Fruit fly (Drosophila melanogaster): ENCODE measurements around the gene CG4928.

The CG4928 gene

DNA sequence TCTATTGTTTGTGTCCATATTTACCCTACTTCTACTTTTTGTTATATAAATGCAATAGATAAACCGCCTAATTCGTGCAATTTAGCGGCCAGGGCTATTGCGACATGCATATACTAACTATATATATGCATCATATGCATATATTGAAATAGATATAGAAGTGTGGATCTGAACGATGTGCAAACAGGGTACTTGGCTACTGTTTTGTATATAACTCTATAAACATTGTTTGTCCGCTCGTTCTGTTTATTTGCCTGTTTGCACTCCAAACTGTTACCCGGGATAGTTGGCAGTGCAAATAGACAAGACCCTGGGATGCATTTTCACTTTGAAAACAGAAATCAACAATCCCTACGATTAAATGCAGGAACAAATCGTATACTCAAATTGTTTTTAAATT lies 19.9 kb upstream of the CG4928 start:
- TF ChIP-seq CG7045 (GFP tag; optimal IDR thresholded peaks at IDR 0.05) (peak; percentile 6), Mnt (GFP tag; optimal IDR thresholded peaks at IDR 0.05) (peak; percentile 38), CG1620 (GFP tag; optimal IDR thresholded peaks at IDR 0.05) (peak; percentile 36), CG7101 (tag; optimal IDR thresholded peaks at IDR 0.05) (peak; percentile 51), cnc (optimal IDR thresholded peaks at IDR 0.05) (no peak), CG14711 (tag; optimal IDR thresholded peaks at IDR 0.05) (peak; percentile 23), cic (GFP tag; optimal IDR thresholded peaks at IDR 0.05) (peak; percentile 64), CG33017 (tag; optimal IDR thresholded peaks at IDR 0.05) (peak; percentile 0), bab1 (GFP tag; optimal IDR thresholded peaks at IDR 0.05) (no peak), tj (GFP tag; optimal IDR thresholded peaks at IDR 0.05) (no peak), kay (GFP tag; ENCODE audit: borderline replicate concordance) (peak; percentile 39), Clk (GFP tag; optimal IDR thresholded peaks at IDR 0.05) (no peak), pad (GFP tag; optimal IDR thresholded peaks at IDR 0.05) (peak; percentile 49), CG12768 (GFP tag; optimal IDR thresholded peaks at IDR 0.05) (peak; percentile 32), Hr96 (GFP tag; optimal IDR thresholded peaks at IDR 0.05) (peak; percentile 30), CG11617 (GFP tag; optimal IDR thresholded peaks at IDR 0.05) (peak; percentile 39), CG5204 (GFP tag; optimal IDR thresholded peaks at IDR 0.05) (no peak), Crg-1 (GFP tag; optimal IDR thresholded peaks at IDR 0.05) (peak; percentile 32), toe (GFP tag; optimal IDR thresholded peaks at IDR 0.05) (no peak), ovo (GFP tag; optimal IDR thresholded peaks at IDR 0.05) (peak; percentile 68)

dm6 chrX:16897087-16897486 lies 15.9 kb upstream of the CG4928 start, which contains the start of gene CG33252:
Gene CG33252 (minus strand): TSS chrX:16897187.
- TF ChIP-seq Hr96 (GFP tag; optimal IDR thresholded peaks at IDR 0.05), result no peak
- TF ChIP-seq tj (GFP tag; optimal IDR thresholded peaks at IDR 0.05), result no peak
- no peak for TF ChIP-seq CG12768 (GFP tag; optimal IDR thresholded peaks at IDR 0.05)
- TF ChIP-seq CG14711 (tag; optimal IDR thresholded peaks at IDR 0.05), result no peak
- no peak for TF ChIP-seq CG11617 (GFP tag; optimal IDR thresholded peaks at IDR 0.05)
- TF ChIP-seq CG1620 (GFP tag; optimal IDR thresholded peaks at IDR 0.05), result no peak
- no peak for TF ChIP-seq CG7045 (GFP tag; optimal IDR thresholded peaks at IDR 0.05)
- no peak for TF ChIP-seq ovo (GFP tag; optimal IDR thresholded peaks at IDR 0.05)
- TF ChIP-seq Crg-1 (GFP tag; optimal IDR thresholded peaks at IDR 0.05), result no peak
- no peak for TF ChIP-seq CG33017 (tag; optimal IDR thresholded peaks at IDR 0.05)
- TF ChIP-seq pad (GFP tag; optimal IDR thresholded peaks at IDR 0.05), result no peak
- no peak for TF ChIP-seq Clk (GFP tag; optimal IDR thresholded peaks at IDR 0.05)

DNA sequence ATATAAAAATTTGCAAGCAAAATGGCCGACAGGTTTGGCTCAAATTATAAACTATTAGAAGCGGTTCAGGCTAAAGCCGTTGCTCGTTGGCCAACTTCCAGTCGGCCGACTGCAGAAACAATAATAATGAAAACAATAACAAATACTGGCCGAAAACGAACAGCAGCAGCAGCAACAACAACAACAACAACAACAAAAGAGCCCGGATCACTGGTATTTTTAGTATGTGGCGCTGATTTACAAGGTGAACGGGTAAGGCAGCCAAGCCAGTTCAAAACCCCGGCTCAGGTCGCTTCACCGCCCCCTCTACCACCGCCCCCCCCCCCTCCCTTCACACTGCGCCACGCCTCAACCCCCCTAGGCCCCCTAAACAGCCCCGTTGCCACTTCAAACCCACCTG lies 12.7 kb upstream of the CG4928 start:
- TF ChIP-seq cic (GFP tag; optimal IDR thresholded peaks at IDR 0.05) (no peak), CG11617 (GFP tag; optimal IDR thresholded peaks at IDR 0.05) (no peak), Clk (GFP tag; optimal IDR thresholded peaks at IDR 0.05) (no peak), CG1620 (GFP tag; optimal IDR thresholded peaks at IDR 0.05) (no peak), pad (GFP tag; optimal IDR thresholded peaks at IDR 0.05) (no peak), Crg-1 (GFP tag; optimal IDR thresholded peaks at IDR 0.05) (no peak), ovo (GFP tag; optimal IDR thresholded peaks at IDR 0.05) (no peak), tj (GFP tag; optimal IDR thresholded peaks at IDR 0.05) (no peak), CG7101 (tag; optimal IDR thresholded peaks at IDR 0.05) (no peak), CG14711 (tag; optimal IDR thresholded peaks at IDR 0.05) (no peak), bab1 (GFP tag; optimal IDR thresholded peaks at IDR 0.05) (no peak), CG7045 (GFP tag; optimal IDR thresholded peaks at IDR 0.05) (no peak), CG5204 (GFP tag; optimal IDR thresholded peaks at IDR 0.05) (no peak), toe (GFP tag; optimal IDR thresholded peaks at IDR 0.05) (no peak)

- TF ChIP-seq tj (GFP tag; optimal IDR thresholded peaks at IDR 0.05) (no peak), CG12768 (GFP tag; optimal IDR thresholded peaks at IDR 0.05) (no peak), CG14711 (tag; optimal IDR thresholded peaks at IDR 0.05) (no peak), kay (GFP tag; ENCODE audit: borderline replicate concordance) (no peak), Crg-1 (GFP tag; optimal IDR thresholded peaks at IDR 0.05) (no peak), ovo (GFP tag; optimal IDR thresholded peaks at IDR 0.05) (no peak), Mnt (GFP tag; optimal IDR thresholded peaks at IDR 0.05) (no peak), CG5204 (GFP tag; optimal IDR thresholded peaks at IDR 0.05) (no peak), pad (GFP tag; optimal IDR thresholded peaks at IDR 0.05) (no peak), toe (GFP tag; optimal IDR thresholded peaks at IDR 0.05) (no peak), CG11617 (GFP tag; optimal IDR thresholded peaks at IDR 0.05) (no peak), cic (GFP tag; optimal IDR thresholded peaks at IDR 0.05) (no peak), CG7045 (GFP tag; optimal IDR thresholded peaks at IDR 0.05) (no peak), CG33017 (tag; optimal IDR thresholded peaks at IDR 0.05) (no peak), Hr96 (GFP tag; optimal IDR thresholded peaks at IDR 0.05) (no peak), CG7101 (tag; optimal IDR thresholded peaks at IDR 0.05) (no peak), Clk (GFP tag; optimal IDR thresholded peaks at IDR 0.05) (no peak), bab1 (GFP tag; optimal IDR thresholded peaks at IDR 0.05) (no peak)
These were observed 10.5 kb upstream of the CG4928 start for dm6 chrX:16902435-16902834.

dm6 chrX:16906065-16906464 lies 6.9 kb upstream of the CG4928 start:
- no peak for TF ChIP-seq kay (GFP tag; ENCODE audit: borderline replicate concordance)
- no peak for TF ChIP-seq pad (GFP tag; optimal IDR thresholded peaks at IDR 0.05)
- TF ChIP-seq cic (GFP tag; optimal IDR thresholded peaks at IDR 0.05), result no peak
- no peak for TF ChIP-seq tj (GFP tag; optimal IDR thresholded peaks at IDR 0.05)
- no peak for TF ChIP-seq CG14711 (tag; optimal IDR thresholded peaks at IDR 0.05)
- TF ChIP-seq Crg-1 (GFP tag; optimal IDR thresholded peaks at IDR 0.05), result no peak
- TF ChIP-seq bab1 (GFP tag; optimal IDR thresholded peaks at IDR 0.05), result no peak
- no peak for TF ChIP-seq toe (GFP tag; optimal IDR thresholded peaks at IDR 0.05)
- no peak for TF ChIP-seq CG7101 (tag; optimal IDR thresholded peaks at IDR 0.05)
- TF ChIP-seq CG7045 (GFP tag; optimal IDR thresholded peaks at IDR 0.05), result no peak

dm6 chrX:16907009-16907408 lies 6.0 kb upstream of the CG4928 start:
- TF ChIP-seq CG14711 (tag; optimal IDR thresholded peaks at IDR 0.05) (no peak), CG1620 (GFP tag; optimal IDR thresholded peaks at IDR 0.05) (no peak), CG33017 (tag; optimal IDR thresholded peaks at IDR 0.05) (no peak), Mnt (GFP tag; optimal IDR thresholded peaks at IDR 0.05) (no peak), Crg-1 (GFP tag; optimal IDR thresholded peaks at IDR 0.05) (no peak), kay (GFP tag; ENCODE audit: borderline replicate concordance) (no peak), ovo (GFP tag; optimal IDR thresholded peaks at IDR 0.05) (no peak), pad (GFP tag; optimal IDR thresholded peaks at IDR 0.05) (no peak), CG12768 (GFP tag; optimal IDR thresholded peaks at IDR 0.05) (no peak), cnc (optimal IDR thresholded peaks at IDR 0.05) (no peak), CG5204 (GFP tag; optimal IDR thresholded peaks at IDR 0.05) (no peak), cic (GFP tag; optimal IDR thresholded peaks at IDR 0.05) (no peak), Hr96 (GFP tag; optimal IDR thresholded peaks at IDR 0.05) (no peak), CG7045 (GFP tag; optimal IDR thresholded peaks at IDR 0.05) (no peak), CG7101 (tag; optimal IDR thresholded peaks at IDR 0.05) (no peak), Clk (GFP tag; optimal IDR thresholded peaks at IDR 0.05) (no peak), tj (GFP tag; optimal IDR thresholded peaks at IDR 0.05) (no peak), toe (GFP tag; optimal IDR thresholded peaks at IDR 0.05) (no peak)

Data from whole organism, adult.